Worm (Caenorhabditis elegans): ENCODE results near the gene zyg-12.
"Not testable (repeated sequence)": the region's sequence is repeated elsewhere in the genome, so short reads cannot be mapped to it uniquely, and the experiment has no call there.

DNA sequence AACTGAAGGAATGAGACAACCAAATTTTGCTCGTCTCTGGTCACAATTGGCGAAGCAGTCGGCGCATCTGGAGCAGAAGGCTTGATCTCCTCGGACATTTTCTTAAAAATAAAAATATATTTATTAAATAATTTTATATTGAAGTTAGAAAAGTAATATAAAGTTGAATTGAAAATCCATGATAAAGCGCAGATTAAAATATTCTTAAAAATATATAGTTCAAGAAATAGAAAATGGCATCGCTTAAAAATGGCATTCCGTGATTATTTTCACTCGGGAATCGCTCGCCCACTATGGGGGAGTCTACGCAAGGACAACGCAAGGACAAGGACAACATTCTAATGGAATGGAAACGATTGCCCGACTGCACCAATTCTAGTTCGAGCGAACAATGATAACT is 46.0 kb upstream of the zyg-12 start, which contains the start of gene sgt-1:
- TF ChIP-seq flt-1 (GFP tag; IDR thresholded peaks at IDR 0.05); T22C8.4 (GFP tag; IDR thresholded peaks at IDR 0.05); cog-1 (tag; optimal IDR thresholded peaks at IDR 0.05); ref-1 (GFP tag; conservative IDR thresholded peaks at IDR 0.05): not testable (repeated sequence)

All from whole organism, midembryonic.